Fruit fly (Drosophila melanogaster) whole organism, embryonic: ENCODE results near the gene CG6656.

Experiments used
- CG10274 ChIP-seq: fragments of 200-800 bp; sonication (Bioruptor generic); optimal IDR thresholded peaks from 3 replicates; lab custom pipeline; 2017; ENCODE audit warnings: missing biosample characterization, mild to moderate bottlenecking, missing genetic modification characterization
- CG10543 ChIP-seq: fragments of 200-800 bp; sonication (Bioruptor generic); optimal IDR thresholded peaks from 3 replicates; lab custom pipeline; 2017; ENCODE audit warnings: missing biosample characterization, mild to moderate bottlenecking, missing genetic modification characterization, moderate library complexity
- CG10654 ChIP-seq: fragments of 200-800 bp; sonication (Bioruptor generic); optimal IDR thresholded peaks from 2 replicates; lab custom pipeline; 2016; ENCODE audit warnings: missing biosample characterization, missing genetic modification characterization
- CG10979 ChIP-seq: fragments of 200-800 bp; sonication (Bioruptor generic); optimal IDR thresholded peaks from 2 replicates; lab custom pipeline; 2018; ENCODE audit warnings: missing biosample characterization, mild to moderate bottlenecking, missing genetic modification characterization, moderate library complexity
- CG11085 ChIP-seq: fragments of 200-800 bp; sonication (Bioruptor generic); IDR thresholded peaks from 2 replicates; pipeline ENCODE4 v1.3.6; 2022; ENCODE audit warnings: missing biosample characterization, missing genetic modification characterization
- CG12219 ChIP-seq: fragments of 200-800 bp; sonication (Bioruptor generic); optimal IDR thresholded peaks from 3 replicates; lab custom pipeline; 2018; ENCODE audit warnings: missing biosample characterization, mild to moderate bottlenecking, missing genetic modification characterization
- CG12744 ChIP-seq: fragments of 200-800 bp; sonication (Bioruptor generic); optimal IDR thresholded peaks from 2 replicates; lab custom pipeline; 2016; ENCODE audit warnings: missing biosample characterization, missing genetic modification characterization
- CG14965 ChIP-seq: fragments of 200-800 bp; sonication (Bioruptor generic); optimal IDR thresholded peaks from 2 replicates; lab custom pipeline; 2016; ENCODE audit warnings: missing biosample characterization, missing genetic modification characterization, borderline replicate concordance
- CG15269 ChIP-seq: fragments of 200-800 bp; sonication (Bioruptor generic); optimal IDR thresholded peaks from 2 replicates; lab custom pipeline; 2018; ENCODE audit warnings: missing biosample characterization, mild to moderate bottlenecking, missing genetic modification characterization, moderate library complexity
- CG18599 ChIP-seq: fragments of 200-800 bp; sonication (Bioruptor generic); optimal IDR thresholded peaks from 3 replicates; lab custom pipeline; 2017; ENCODE audit warnings: missing biosample characterization, missing genetic modification characterization, mild to moderate bottlenecking, moderate library complexity, missing genetic modification reagents
- CG31441 ChIP-seq: fragments of 200-800 bp; sonication (Bioruptor generic); IDR thresholded peaks from 2 replicates; pipeline ENCODE4 v1.3.6; 2022; ENCODE audit warnings: missing biosample characterization, missing genetic modification characterization
- CG5180 ChIP-seq: fragments of 200-800 bp; sonication (Bioruptor generic); optimal IDR thresholded peaks from 3 replicates; lab custom pipeline; 2017; ENCODE audit warnings: missing biosample characterization, missing genetic modification characterization, mild to moderate bottlenecking, moderate library complexity, missing genetic modification reagents
- CG7372 ChIP-seq: fragments of 200-800 bp; sonication (Bioruptor generic); IDR thresholded peaks from 2 replicates; pipeline ENCODE4 v1.3.6; 2022; ENCODE audit warnings: missing biosample characterization, missing genetic modification characterization
- CG7839 ChIP-seq: fragments of 200-800 bp; sonication (Bioruptor generic); optimal IDR thresholded peaks from 3 replicates; lab custom pipeline; 2018; ENCODE audit warnings: missing biosample characterization, mild to moderate bottlenecking, missing genetic modification characterization, moderate library complexity
- CG7963 ChIP-seq: fragments of 200-800 bp; sonication (Bioruptor generic); IDR thresholded peaks from 3 replicates; pipeline ENCODE4 v1.3.6; 2022; ENCODE audit warnings: missing biosample characterization, missing genetic modification characterization; ENCODE audit not compliant: partially characterized antibody
- CoRest ChIP-seq: fragments of 200-800 bp; sonication (Bioruptor generic); optimal IDR thresholded peaks from 3 replicates; lab custom pipeline; 2018; ENCODE audit warnings: missing biosample characterization, mild to moderate bottlenecking, missing genetic modification characterization, moderate library complexity
- Fer3 ChIP-seq: fragments of 200-800 bp; sonication (Bioruptor generic); optimal IDR thresholded peaks from 2 replicates; lab custom pipeline; 2018; ENCODE audit warnings: missing biosample characterization, mild to moderate bottlenecking, missing genetic modification characterization, moderate library complexity
- HHEX ChIP-seq: fragments of 200-800 bp; sonication (Bioruptor generic); optimal IDR thresholded peaks from 3 replicates; lab custom pipeline; 2017; ENCODE audit warnings: missing biosample characterization, mild to moderate bottlenecking, missing genetic modification characterization, missing genetic modification reagents
- HmgZ ChIP-seq: fragments of 200-800 bp; sonication (Bioruptor generic); optimal IDR thresholded peaks from 2 replicates; lab custom pipeline; 2018; ENCODE audit warnings: missing biosample characterization, mild to moderate bottlenecking, missing genetic modification characterization
- Kr ChIP-seq: fragments of 200-800 bp; sonication (Bioruptor generic); optimal IDR thresholded peaks from 2 replicates; lab custom pipeline; 2017; ENCODE audit warnings: missing biosample characterization, mild to moderate bottlenecking, missing genetic modification characterization
- Sin3A ChIP-seq: fragments of >200 bp; optimal IDR thresholded peaks from 2 replicates; lab custom pipeline; 2018
- Tbp ChIP-seq: fragments of >200 bp; optimal IDR thresholded peaks from 2 replicates; lab custom pipeline; 2018; ENCODE audit warnings: missing biosample characterization, missing genetic modification characterization
- Trl ChIP-seq, 3 experiments: fragments of >200 bp in 2 of 3; fragments of 200-800 bp in 1 of 3; sonication (Bioruptor generic) in 1 of 3; optimal IDR thresholded peaks; 2 replicates in 1 of 3; 3 replicates in 2 of 3; lab custom pipeline; 2016 to 2017; ENCODE audit warnings: missing biosample characterization in 1 of 3, missing genetic modification characterization in 1 of 3
- Usf ChIP-seq: fragments of 200-800 bp; sonication (Bioruptor generic); optimal IDR thresholded peaks from 2 replicates; lab custom pipeline; 2017; ENCODE audit warnings: missing genotype, missing biosample characterization, missing genetic modification characterization
- Vsx1 ChIP-seq: fragments of 200-800 bp; sonication (Bioruptor generic); optimal IDR thresholded peaks from 2 replicates; lab custom pipeline; 2017; ENCODE audit warnings: missing biosample characterization, mild to moderate bottlenecking, missing genetic modification characterization, missing genetic modification reagents
- ab ChIP-seq: fragments of 200-800 bp; sonication (Bioruptor generic); optimal IDR thresholded peaks from 2 replicates; lab custom pipeline; 2016; ENCODE audit warnings: missing biosample characterization, missing genetic modification characterization
- abd-A ChIP-seq: fragments of 200-800 bp; sonication (Bioruptor generic); optimal IDR thresholded peaks from 3 replicates; lab custom pipeline; 2019; ENCODE audit warnings: missing biosample characterization, mild to moderate bottlenecking, missing genetic modification characterization, moderate library complexity
- ase ChIP-seq: fragments of 200-800 bp; sonication (Bioruptor generic); IDR thresholded peaks from 3 replicates; pipeline ENCODE4 v1.3.6; 2022; ENCODE audit warnings: missing biosample characterization, missing genetic modification characterization
- ci ChIP-seq: fragments of 200-800 bp; sonication (Bioruptor generic); IDR thresholded peaks from 3 replicates; pipeline ENCODE4 v1.3.6; 2022; ENCODE audit warnings: missing biosample characterization, missing genetic modification characterization
- crc ChIP-seq: fragments of 200-800 bp; sonication (Bioruptor generic); optimal IDR thresholded peaks from 2 replicates; lab custom pipeline; 2016; ENCODE audit warnings: missing biosample characterization, missing genetic modification characterization
- croc ChIP-seq: fragments of 200-800 bp; sonication (Bioruptor generic); conservative IDR thresholded peaks from 3 replicates; pipeline ENCODE4 v1.3.6; 2022; ENCODE audit warnings: missing biosample characterization, missing genetic modification characterization
- cwo ChIP-seq: fragments of 200-800 bp; sonication (Bioruptor generic); optimal IDR thresholded peaks from 3 replicates; lab custom pipeline; 2017; ENCODE audit warnings: missing biosample characterization, missing genetic modification characterization, mild to moderate bottlenecking, moderate library complexity, missing genetic modification reagents
- fru ChIP-seq: fragments of >200 bp; optimal IDR thresholded peaks from 2 replicates; lab custom pipeline; 2017
- gfzf ChIP-seq: fragments of 200-800 bp; sonication (Bioruptor generic); optimal IDR thresholded peaks from 2 replicates; lab custom pipeline; 2016; ENCODE audit warnings: missing biosample characterization, mild to moderate bottlenecking, missing genetic modification characterization, moderate library complexity
- lmd ChIP-seq: fragments of 200-800 bp; sonication (Bioruptor generic); IDR thresholded peaks from 2 replicates; pipeline ENCODE4 v1.3.6; 2022; ENCODE audit warnings: missing biosample characterization, missing genetic modification characterization
- lov ChIP-seq, 2 experiments: fragments of 200-800 bp in 1 of 2; fragments of >200 bp in 1 of 2; sonication (Bioruptor generic) in 1 of 2; IDR thresholded peaks in 1 of 2; optimal IDR thresholded peaks in 1 of 2; 2 replicates in 1 of 2; 3 replicates in 1 of 2; pipeline versions ENCODE4 v1.3.6 to Lab custom; 2017 to 2022; ENCODE audit warnings: missing biosample characterization in 1 of 2, missing genetic modification characterization in 1 of 2
- mld ChIP-seq: fragments of 200-800 bp; sonication (Bioruptor generic); IDR thresholded peaks from 3 replicates; pipeline ENCODE4 v1.3.6; 2022; ENCODE audit warnings: missing biosample characterization, missing genetic modification characterization; ENCODE audit not compliant: partially characterized antibody
- nerfin-1 ChIP-seq: fragments of 200-800 bp; sonication (Bioruptor generic); optimal IDR thresholded peaks from 3 replicates; lab custom pipeline; 2019; ENCODE audit warnings: missing biosample characterization, mild to moderate bottlenecking, missing genetic modification characterization, moderate library complexity
- pita ChIP-seq: fragments of 200-800 bp; sonication (Bioruptor generic); optimal IDR thresholded peaks from 2 replicates; lab custom pipeline; 2017; ENCODE audit warnings: missing biosample characterization, mild to moderate bottlenecking, missing genetic modification characterization
- prd ChIP-seq, 3 experiments: fragments of >200 bp in 2 of 3; fragments of 200-800 bp in 1 of 3; sonication (Bioruptor generic) in 1 of 3; optimal IDR thresholded peaks in 2 of 3; IDR thresholded peaks in 1 of 3; 2 replicates in 2 of 3; 3 replicates in 1 of 3; pipeline versions ENCODE4 v1.3.6 to Lab custom; 2017 to 2022; ENCODE audit warnings: missing biosample characterization in 1 of 3, missing genetic modification characterization in 1 of 3
- repo ChIP-seq: fragments of 200-800 bp; sonication (Bioruptor generic); optimal IDR thresholded peaks from 2 replicates; lab custom pipeline; 2016; ENCODE audit warnings: missing biosample characterization, missing genetic modification characterization
- sens ChIP-seq: fragments of 200-800 bp; sonication (Bioruptor generic); peaks from one replicate; lab custom pipeline; 2016; ENCODE audit warnings: missing biosample characterization, missing genetic modification characterization
- sens-2 ChIP-seq: fragments of 200-800 bp; sonication (Bioruptor generic); IDR thresholded peaks from 2 replicates; pipeline ENCODE4 v1.3.6; 2022; ENCODE audit warnings: missing biosample characterization, missing genetic modification characterization
- slp2 ChIP-seq: fragments of 200-800 bp; sonication (Bioruptor generic); optimal IDR thresholded peaks from 2 replicates; lab custom pipeline; 2016; ENCODE audit warnings: missing biosample characterization, missing genetic modification characterization
- stwl ChIP-seq: fragments of 200-800 bp; sonication (Bioruptor generic); optimal IDR thresholded peaks from 3 replicates; lab custom pipeline; 2018; ENCODE audit warnings: missing biosample characterization, mild to moderate bottlenecking, missing genetic modification characterization, moderate library complexity
- tgo ChIP-seq: fragments of 200-800 bp; sonication (Bioruptor generic); IDR thresholded peaks from 3 replicates; pipeline ENCODE4 v1.3.6; 2022; ENCODE audit warnings: missing biosample characterization, missing genetic modification characterization
- tio ChIP-seq: fragments of 200-800 bp; sonication (Bioruptor generic); optimal IDR thresholded peaks from 2 replicates; lab custom pipeline; 2017; ENCODE audit warnings: missing biosample characterization, missing genetic modification characterization, inconsistent platforms
- vfl ChIP-seq: fragments of 200-800 bp; sonication (Bioruptor generic); optimal IDR thresholded peaks from 2 replicates; lab custom pipeline; 2016; ENCODE audit warnings: missing biosample characterization, missing genetic modification characterization
- zfh1 ChIP-seq: fragments of 200-800 bp; sonication (Bioruptor generic); IDR thresholded peaks from 3 replicates; pipeline ENCODE4 v1.3.6; 2022; ENCODE audit warnings: missing biosample characterization, missing genetic modification characterization

CG6656 gene

DNA sequence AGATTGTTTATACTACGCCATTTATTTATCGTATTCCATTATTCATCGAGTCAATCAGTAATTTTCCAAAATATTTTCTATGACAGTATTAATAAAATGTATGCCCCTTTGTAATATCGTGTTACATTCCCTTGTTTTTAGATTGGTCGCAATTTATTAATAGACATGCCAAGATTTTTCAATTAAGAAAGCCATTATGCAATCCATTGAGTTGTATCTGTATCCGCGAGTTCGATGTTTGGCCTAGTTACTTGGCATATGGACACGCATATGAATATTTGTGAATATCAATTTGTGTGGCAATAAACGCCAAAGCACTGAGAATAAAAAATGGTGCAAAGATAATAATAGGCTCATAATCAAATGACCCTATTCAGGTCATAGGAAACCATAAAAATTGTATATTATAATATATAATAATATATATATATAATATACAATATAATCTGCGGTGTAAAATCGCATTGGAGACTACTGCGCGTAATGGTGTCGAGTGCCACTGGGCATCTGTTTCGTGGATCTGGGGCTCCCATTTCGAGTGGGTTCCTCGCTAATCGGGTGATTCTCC, 11.2 kb upstream of the CG6656 start (continued):
- TF ChIP-seq Usf (GFP tag; lab: Kevin White, UChicago), result no peak
- TF ChIP-seq Sin3A, result no peak
- no peak for TF ChIP-seq CG18599 (GFP tag; lab: Kevin White, UChicago)
- TF ChIP-seq HHEX, result no peak
- TF ChIP-seq ase (GFP tag; lab: Robert Waterston, UW), result no peak
- no peak for TF ChIP-seq CG12744 (GFP tag; lab: Kevin White, UChicago)
- TF ChIP-seq CG15269 (tag; lab: Kevin White, UChicago), result peak; percentile 32
- no peak for TF ChIP-seq CG7372
- no peak for TF ChIP-seq gfzf (GFP tag; lab: Kevin White, UChicago)
- no peak for TF ChIP-seq CG11085 (GFP tag; lab: Robert Waterston, UW)
- TF ChIP-seq Tbp (GFP tag; lab: Kevin White, UChicago), result no peak
- TF ChIP-seq CG7839 (tag; lab: Kevin White, UChicago), result peak; percentile 20
- no peak for TF ChIP-seq slp2
- 0 out of 2 replicates have a peak, but pooled peaks have one; percentile 29 for TF ChIP-seq CG31441 (GFP tag; lab: Robert Waterston, UW)
- TF ChIP-seq CG7963 (GFP tag; lab: Robert Waterston, UW), result no peak
- TF ChIP-seq mld, result no peak
- peak; percentile 14; the same call in 1 of the 2 replicates for TF ChIP-seq lmd (GFP tag; lab: Robert Waterston, UW)
- peak; percentile 19 for TF ChIP-seq sens (GFP tag; lab: Kevin White, UChicago)
- TF ChIP-seq Vsx1 (GFP tag; lab: Kevin White, UChicago), result no peak
- peak; percentile 52; the same call in 1 of the 3 replicates for TF ChIP-seq ci (GFP tag; lab: Robert Waterston, UW)
- no peak for TF ChIP-seq CG10654
- no peak for TF ChIP-seq lov (optimal IDR thresholded peaks at IDR 0.05; lab: Kevin White, UChicago)
- TF ChIP-seq lov (GFP tag; IDR thresholded peaks at IDR 0.05; lab: Robert Waterston, UW), result no peak
- no peak for TF ChIP-seq Trl (optimal IDR thresholded peaks at IDR 0.05; lab: Kevin White, UChicago)
- TF ChIP-seq Trl (GFP tag; optimal IDR thresholded peaks at IDR 0.05; lab: Kevin White, UChicago), result no peak
- no peak for TF ChIP-seq CG14965 (GFP tag; lab: Kevin White, UChicago)
- no peak for TF ChIP-seq CG12219
- no peak for TF ChIP-seq crc (GFP tag; lab: Kevin White, UChicago)
- no peak for TF ChIP-seq tio (GFP tag; lab: Kevin White, UChicago)
- no peak for TF ChIP-seq CG10274 (GFP tag; lab: Kevin White, UChicago)
- TF ChIP-seq fru (lab: Kevin White, UChicago), result no peak
- peak; percentile 30; the same call in 1 of the 3 replicates for TF ChIP-seq tgo
- TF ChIP-seq zfh1, result no peak
- TF ChIP-seq CG5180 (GFP tag; lab: Kevin White, UChicago), result no peak
- no peak for TF ChIP-seq HmgZ (tag; lab: Kevin White, UChicago)
- TF ChIP-seq CG10543 (GFP tag; lab: Kevin White, UChicago), result no peak
- TF ChIP-seq vfl (GFP tag; lab: Kevin White, UChicago), result no peak
- no peak for TF ChIP-seq cwo (GFP tag; lab: Kevin White, UChicago)
- no peak for TF ChIP-seq sens-2 (GFP tag; lab: Robert Waterston, UW)
- no peak for TF ChIP-seq prd (optimal IDR thresholded peaks at IDR 0.05; lab: Kevin White, UChicago)
- no peak for TF ChIP-seq prd (GFP tag; IDR thresholded peaks at IDR 0.05; lab: Robert Waterston, UW)
- TF ChIP-seq abd-A (tag; lab: Kevin White, UChicago), result no peak
- TF ChIP-seq CoRest (tag; lab: Kevin White, UChicago), result peak; percentile 7
- TF ChIP-seq Kr (GFP tag; lab: Kevin White, UChicago), result peak; percentile 16
- TF ChIP-seq CG10979 (tag; lab: Kevin White, UChicago), result no peak
- TF ChIP-seq croc (GFP tag; lab: Robert Waterston, UW), result no peak
- TF ChIP-seq pita (GFP tag; lab: Kevin White, UChicago), result no peak
- no peak for TF ChIP-seq nerfin-1 (tag; lab: Kevin White, UChicago)
- no peak for TF ChIP-seq stwl (tag; lab: Kevin White, UChicago)
- TF ChIP-seq repo (GFP tag; lab: Kevin White, UChicago), result no peak
- TF ChIP-seq ab (GFP tag; lab: Kevin White, UChicago), result no peak
- TF ChIP-seq Fer3 (tag; lab: Kevin White, UChicago), result peak; percentile 17
